Worm (Caenorhabditis elegans) whole organism, L2 larva: ENCODE results near the gene C10A4.9.
A peak's percentile ranks its signal among the peaks of the same experiment; 100 is the strongest.

Experiments used
- F13H6.1 ChIP-seq: sonication (generic microtip); optimal IDR thresholded peaks from 2 replicates; lab custom pipeline; 2016; ENCODE audit warnings: missing genetic modification characterization, missing compliant biosample characterization
- Y55F3AM.14 ChIP-seq: fragments of 200-800 bp; sonication (Bioruptor generic); optimal IDR thresholded peaks from 2 replicates; lab custom pipeline; 2018; ENCODE audit warnings: mild to moderate bottlenecking, missing genetic modification characterization, missing compliant biosample characterization
- ZK546.5 ChIP-seq: sonication (generic microtip); optimal IDR thresholded peaks from 2 replicates; lab custom pipeline; 2017; ENCODE audit warnings: missing biosample characterization, missing genetic modification characterization
- alr-1 ChIP-seq: fragments of 150-350 bp; optimal IDR thresholded peaks from 2 replicates; lab custom pipeline; 2014; ENCODE audit warnings: missing biosample characterization, missing genetic modification characterization
- blmp-1 ChIP-seq: sonication (generic microtip); optimal IDR thresholded peaks from 2 replicates; lab custom pipeline; 2017; ENCODE audit warnings: missing genetic modification characterization, mild to moderate bottlenecking, missing compliant biosample characterization, antibody characterized with exemption, moderate library complexity; ENCODE audit not compliant: insufficient read depth
- ceh-16 ChIP-seq: fragments of 150-350 bp; optimal IDR thresholded peaks from 2 replicates; lab custom pipeline; 2014; ENCODE audit warnings: missing biosample characterization, missing genetic modification characterization
- crh-2 ChIP-seq: sonication (generic microtip); optimal IDR thresholded peaks from 2 replicates; lab custom pipeline; 2017; ENCODE audit warnings: missing biosample characterization, missing genetic modification characterization
- dmd-4 ChIP-seq: sonication (generic microtip); optimal IDR thresholded peaks from 2 replicates; lab custom pipeline; 2017; ENCODE audit warnings: missing biosample characterization, missing genetic modification characterization
- elt-3 ChIP-seq: sonication (generic microtip); optimal IDR thresholded peaks from 2 replicates; lab custom pipeline; 2017; ENCODE audit warnings: missing biosample characterization, missing genetic modification characterization
- fos-1 ChIP-seq: fragments of 150-350 bp; optimal IDR thresholded peaks from 2 replicates; lab custom pipeline; 2014; ENCODE audit warnings: missing biosample characterization, missing genetic modification characterization
- gmeb-1 ChIP-seq: fragments of 150-350 bp; optimal IDR thresholded peaks from 2 replicates; lab custom pipeline; 2014; ENCODE audit warnings: missing biosample characterization, missing genetic modification characterization
- lin-11 ChIP-seq: fragments of 150-350 bp; sonication (generic microtip); optimal IDR thresholded peaks from 2 replicates; lab custom pipeline; 2014; ENCODE audit warnings: missing biosample characterization, missing genetic modification characterization, inconsistent platforms, mixed read lengths
- lin-39 ChIP-seq: fragments of 150-350 bp; optimal IDR thresholded peaks from 2 replicates; lab custom pipeline; 2014; ENCODE audit warnings: missing biosample characterization, missing genetic modification reagents, missing genetic modification characterization
- mab-5 ChIP-seq: fragments of 150-350 bp; optimal IDR thresholded peaks from 2 replicates; lab custom pipeline; 2014; ENCODE audit warnings: missing biosample characterization, missing genetic modification characterization
- mbf-1 ChIP-seq: sonication (generic microtip); optimal IDR thresholded peaks from 2 replicates; lab custom pipeline; 2017; ENCODE audit warnings: missing biosample characterization, missing genetic modification characterization
- mdl-1 ChIP-seq, 2 experiments: fragments of 150-350 bp in 1 of 2; sonication (generic microtip) in 1 of 2; optimal IDR thresholded peaks; 2 replicates each; lab custom pipeline; 2017; ENCODE audit warnings: missing biosample characterization in 2 of 2, missing genetic modification characterization in 2 of 2
- nhr-10 ChIP-seq: sonication (generic microtip); optimal IDR thresholded peaks from 2 replicates; lab custom pipeline; 2017; ENCODE audit warnings: missing biosample characterization, missing genetic modification characterization
- nhr-12 ChIP-seq: fragments of 150-350 bp; optimal IDR thresholded peaks from 2 replicates; lab custom pipeline; 2014; ENCODE audit warnings: missing biosample characterization, missing genetic modification characterization
- nhr-129 ChIP-seq: fragments of 150-350 bp; optimal IDR thresholded peaks from 2 replicates; lab custom pipeline; 2014; ENCODE audit warnings: missing biosample characterization, missing genetic modification characterization
- nhr-21 ChIP-seq: fragments of 150-350 bp; optimal IDR thresholded peaks from 2 replicates; lab custom pipeline; 2014; ENCODE audit warnings: missing biosample characterization, missing genetic modification characterization
- nhr-23 ChIP-seq: fragments of 150-350 bp; optimal IDR thresholded peaks from 2 replicates; lab custom pipeline; 2014; ENCODE audit warnings: missing biosample characterization, missing genetic modification reagents, missing genetic modification characterization
- nhr-25 ChIP-seq: fragments of 150-350 bp; sonication (generic microtip); optimal IDR thresholded peaks from 3 replicates; lab custom pipeline; 2014; ENCODE audit warnings: missing biosample characterization, missing genetic modification characterization
- nhr-77 ChIP-seq: fragments of 150-350 bp; optimal IDR thresholded peaks from 2 replicates; lab custom pipeline; 2014; ENCODE audit warnings: missing biosample characterization, missing genetic modification characterization
- peb-1 ChIP-seq: fragments of 150-350 bp; optimal IDR thresholded peaks from 2 replicates; lab custom pipeline; 2014; ENCODE audit warnings: missing biosample characterization, missing genetic modification characterization
- sem-4 ChIP-seq: fragments of 150-350 bp; optimal IDR thresholded peaks from 2 replicates; lab custom pipeline; 2014; ENCODE audit warnings: missing biosample characterization, missing genetic modification reagents, missing genetic modification characterization
- skn-1 ChIP-seq: sonication (generic microtip); optimal IDR thresholded peaks from 2 replicates; lab custom pipeline; 2017; ENCODE audit warnings: missing biosample characterization, missing genetic modification characterization
- sma-3 ChIP-seq: sonication (generic microtip); optimal IDR thresholded peaks from 2 replicates; lab custom pipeline; 2016; ENCODE audit warnings: missing genetic modification reagents, missing genetic modification characterization, missing compliant biosample characterization
- sma-9 ChIP-seq, 2 experiments: fragments of 150-350 bp in 1 of 2; sonication (generic microtip) in 1 of 2; optimal IDR thresholded peaks; 2 replicates each; lab custom pipeline; 2014 to 2016; ENCODE audit warnings: missing genetic modification characterization in 2 of 2, mild to moderate bottlenecking in 1 of 2, missing biosample characterization in 1 of 2, missing compliant biosample characterization in 1 of 2, missing genetic modification reagents in 1 of 2, moderate library complexity in 1 of 2
- unc-39 ChIP-seq: fragments of 150-350 bp; optimal IDR thresholded peaks from 2 replicates; lab custom pipeline; 2014; ENCODE audit warnings: missing biosample characterization, missing genetic modification characterization
- unc-55 ChIP-seq: fragments of 150-350 bp; sonication (generic microtip); optimal IDR thresholded peaks from 3 replicates; lab custom pipeline; 2014; ENCODE audit warnings: missing biosample characterization, missing genetic modification reagents, missing genetic modification characterization
- zag-1 ChIP-seq: fragments of 150-350 bp; optimal IDR thresholded peaks from 2 replicates; lab custom pipeline; 2014; ENCODE audit warnings: missing biosample characterization, missing genetic modification characterization
- ztf-1 ChIP-seq: fragments of 200-800 bp; sonication (Bioruptor generic); conservative IDR thresholded peaks from 2 replicates; pipeline ENCODE4 v1.3.6; 2022; ENCODE audit warnings: missing genetic modification characterization, missing compliant biosample characterization
- ztf-11 ChIP-seq: sonication (generic microtip); optimal IDR thresholded peaks from 2 replicates; lab custom pipeline; 2017; ENCODE audit warnings: missing biosample characterization, missing genetic modification characterization
- ztf-4 ChIP-seq: fragments of 150-350 bp; optimal IDR thresholded peaks from 2 replicates; lab custom pipeline; 2014; ENCODE audit warnings: missing biosample characterization, missing genetic modification characterization

C10A4.9 gene

DNA sequence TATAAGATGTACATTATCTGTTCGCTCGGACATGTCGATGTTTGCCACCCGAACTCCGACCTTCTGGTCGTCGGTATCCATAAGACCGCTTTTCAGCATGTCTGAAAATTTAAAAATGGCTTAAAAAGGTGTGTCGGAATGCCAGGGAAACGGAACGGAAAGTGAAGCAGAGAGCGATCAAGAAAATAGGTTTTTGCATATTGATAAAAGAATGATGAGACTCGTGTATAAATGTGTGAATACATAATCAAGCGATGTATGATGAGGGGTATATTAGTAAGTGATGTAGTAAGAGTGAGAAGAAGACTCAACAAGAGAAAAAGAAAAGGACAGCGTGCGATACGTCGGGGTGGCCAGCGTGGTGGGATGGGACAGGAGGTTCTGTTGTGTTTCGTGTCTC, 21.8 kb downstream of the C10A4.9 start, which contains the start of gene acl-12:
acl-12 (minus strand) TSS at position 101 of the 400 bp plus-strand sequence.
- TF ChIP-seq nhr-77 (tag; lab: Kevin White, UChicago): no peak
- TF ChIP-seq gmeb-1 (tag; lab: Kevin White, UChicago): no peak
- TF ChIP-seq nhr-129: peak; percentile 12
- TF ChIP-seq unc-55: peak; percentile 39

DNA sequence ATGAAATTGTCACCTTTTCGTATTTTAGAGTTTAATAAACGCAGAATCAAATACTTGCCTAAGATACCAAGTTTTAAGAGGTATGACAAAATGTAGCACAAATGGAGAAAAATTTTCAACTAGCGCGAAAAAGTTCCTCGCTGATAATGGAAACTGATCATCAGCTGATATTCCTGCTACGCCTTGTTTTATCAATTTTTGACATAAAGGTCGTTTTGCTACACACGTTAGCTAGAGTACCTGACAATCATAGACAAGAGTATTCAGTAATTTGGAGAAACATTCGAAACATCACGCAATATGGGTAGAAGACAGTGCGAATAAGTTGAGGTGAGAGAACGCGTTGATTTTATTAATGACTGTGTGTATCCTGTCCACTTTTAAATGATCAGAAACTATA, 25.1 kb downstream of the C10A4.9 start:
- TF ChIP-seq sma-9 (GFP tag; optimal IDR thresholded peaks at IDR 0.05; lab: Kevin White, UChicago): peak; percentile 41
- no peak for TF ChIP-seq sma-9 (tag; optimal IDR thresholded peaks at IDR 0.05; lab: Kevin White, UChicago)
- no peak for TF ChIP-seq nhr-25 (tag; lab: Kevin White, UChicago)
- TF ChIP-seq nhr-129: peak; percentile 32
- TF ChIP-seq sem-4 (tag; lab: Kevin White, UChicago): no peak
- TF ChIP-seq ztf-11 (tag; lab: Kevin White, UChicago): no peak
- no peak for TF ChIP-seq ZK546.5
- TF ChIP-seq crh-2: peak; percentile 4
- no peak for TF ChIP-seq skn-1 (tag; lab: Kevin White, UChicago)
- TF ChIP-seq fos-1 (tag; lab: Kevin White, UChicago): peak; percentile 34
- TF ChIP-seq sma-3 (GFP tag; lab: Kevin White, UChicago): no peak
- TF ChIP-seq, all 48 proteins: peak for 4

- peak; percentile 21 for TF ChIP-seq sma-9 (GFP tag; optimal IDR thresholded peaks at IDR 0.05; lab: Kevin White, UChicago)
- TF ChIP-seq sma-9 (tag; optimal IDR thresholded peaks at IDR 0.05; lab: Kevin White, UChicago): no peak
- no peak for TF ChIP-seq zag-1 (tag; lab: Kevin White, UChicago)
- TF ChIP-seq, all 48 proteins: peak for 1
These were observed 25.8 kb downstream of the C10A4.9 start for ce11 chrX:7446485-7446884.

DNA sequence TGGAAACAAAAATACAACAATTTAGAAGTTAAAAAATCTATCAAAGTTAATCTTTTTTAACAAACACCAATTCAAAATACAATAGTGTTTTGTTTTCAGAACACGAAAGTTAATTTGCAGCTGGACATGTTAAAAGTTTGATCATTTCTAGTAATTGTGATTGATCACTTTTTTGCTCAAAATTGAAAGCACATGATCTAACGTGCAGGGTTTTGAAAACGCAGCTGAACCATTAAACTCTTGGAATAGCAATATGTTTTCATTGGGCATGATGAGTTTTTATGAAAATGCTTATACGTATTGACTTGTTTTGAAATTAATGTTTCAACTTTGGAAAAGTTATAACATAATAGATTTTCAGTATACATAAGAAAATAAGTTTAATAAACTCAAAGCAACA, 26.7 kb downstream of the C10A4.9 start:
- TF ChIP-seq ztf-4 (tag; lab: Kevin White, UChicago) (no peak), nhr-21 (tag; lab: Kevin White, UChicago) (no peak), nhr-25 (tag; lab: Kevin White, UChicago) (no peak), lin-39 (tag; lab: Kevin White, UChicago) (no peak), crh-2 (no peak), nhr-10 (tag; lab: Kevin White, UChicago) (no peak), ceh-16 (tag; lab: Kevin White, UChicago) (no peak), zag-1 (tag; lab: Kevin White, UChicago) (no peak), mbf-1 (tag; lab: Kevin White, UChicago) (no peak), blmp-1 (tag; lab: Kevin White, UChicago) (no peak), sem-4 (tag; lab: Kevin White, UChicago) (no peak), Y55F3AM.14 (GFP tag; lab: Kevin White, UChicago) (no peak), F13H6.1 (tag; lab: Kevin White, UChicago) (no peak), sma-3 (GFP tag; lab: Kevin White, UChicago) (no peak), lin-11 (tag; lab: Kevin White, UChicago) (no peak)

DNA sequence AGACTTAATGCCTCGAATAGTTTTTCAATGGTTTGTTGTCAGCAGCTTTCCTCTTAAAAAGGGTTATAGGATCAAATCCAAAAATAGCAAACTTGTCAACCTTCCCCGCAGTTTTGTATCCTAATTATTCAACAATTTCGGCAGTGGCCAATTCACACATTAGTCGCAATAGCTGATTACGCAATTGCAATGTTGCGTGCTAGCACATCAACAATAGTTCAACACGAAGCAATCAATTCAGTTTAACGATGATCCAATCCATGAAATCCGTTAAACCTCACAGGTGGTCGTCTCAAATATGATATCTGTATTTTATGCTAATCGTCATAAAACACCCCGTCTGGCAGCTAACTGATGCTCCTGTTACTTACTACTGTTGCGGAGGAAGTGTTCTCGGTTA, 31.9 kb downstream of the C10A4.9 start:
- TF ChIP-seq sma-3 (GFP tag; lab: Kevin White, UChicago): no peak
- no peak for TF ChIP-seq ztf-1 (GFP tag; lab: Robert Waterston, UW)
- no peak for TF ChIP-seq alr-1 (tag; lab: Kevin White, UChicago)
- TF ChIP-seq unc-39 (tag; lab: Kevin White, UChicago): no peak
- TF ChIP-seq ztf-11 (tag; lab: Kevin White, UChicago): no peak
- TF ChIP-seq nhr-25 (tag; lab: Kevin White, UChicago): no peak
- no peak for TF ChIP-seq mdl-1 (tag; optimal IDR thresholded peaks at IDR 0.05; lab: Kevin White, UChicago)
- no peak for TF ChIP-seq unc-55
- no peak for TF ChIP-seq dmd-4 (tag; lab: Kevin White, UChicago)
- no peak for TF ChIP-seq nhr-129
- TF ChIP-seq peb-1 (tag; lab: Kevin White, UChicago): no peak
- TF ChIP-seq nhr-12 (tag; lab: Kevin White, UChicago): no peak

- TF ChIP-seq peb-1 (tag; lab: Kevin White, UChicago) (no peak), nhr-10 (tag; lab: Kevin White, UChicago) (no peak), mab-5 (no peak), nhr-23 (no peak), elt-3 (no peak), blmp-1 (tag; lab: Kevin White, UChicago) (no peak), mdl-1 (tag; optimal IDR thresholded peaks at IDR 0.05; lab: Kevin White, UChicago) (no peak), nhr-12 (tag; lab: Kevin White, UChicago) (no peak)
These were observed 35.3 kb downstream of the C10A4.9 start for ce11 chrX:7455960-7456359.
